Worm (Caenorhabditis elegans) whole organism, L1 larva: ENCODE results near the gene C52B9.10.

Source experiments
- C04F5.9 ChIP-seq: sonication (generic microtip); optimal IDR thresholded peaks from 2 replicates; lab custom pipeline; 2016; ENCODE audit warnings: missing genetic modification characterization, missing compliant biosample characterization
- C16A3.4 ChIP-seq: fragments of 150-350 bp; optimal IDR thresholded peaks from 2 replicates; lab custom pipeline; 2014; ENCODE audit warnings: missing biosample characterization, missing genetic modification characterization
- C34B4.2 ChIP-seq: sonication (generic microtip); optimal IDR thresholded peaks from 2 replicates; lab custom pipeline; 2017; ENCODE audit warnings: mild to moderate bottlenecking, missing genetic modification characterization, missing compliant biosample characterization
- alr-1 ChIP-seq: fragments of 200-800 bp; sonication (Bioruptor generic); optimal IDR thresholded peaks from 2 replicates; lab custom pipeline; 2018; ENCODE audit warnings: borderline replicate concordance, mild to moderate bottlenecking, missing genetic modification characterization, missing compliant biosample characterization
- aly-2 ChIP-seq: fragments of 150-350 bp; optimal IDR thresholded peaks from 2 replicates; lab custom pipeline; 2014; ENCODE audit warnings: missing biosample characterization, missing genetic modification characterization
- ama-1 ChIP-seq: fragments of 150-350 bp; optimal IDR thresholded peaks from 2 replicates; lab custom pipeline; 2014
- ceh-63 ChIP-seq: fragments of 200-800 bp; sonication (Bioruptor generic); optimal IDR thresholded peaks from 2 replicates; lab custom pipeline; 2018; ENCODE audit warnings: mild to moderate bottlenecking, missing genetic modification characterization, missing compliant biosample characterization
- ceh-82 ChIP-seq, 3 experiments: fragments of 150-350 bp in 1 of 3; sonication (generic microtip) in 2 of 3; optimal IDR thresholded peaks; 2 replicates each; lab custom pipeline; 2014 to 2017; ENCODE audit warnings: missing biosample characterization in 3 of 3, missing genetic modification characterization in 3 of 3
- ceh-90 ChIP-seq: sonication (generic microtip); optimal IDR thresholded peaks from 2 replicates; lab custom pipeline; 2016; ENCODE audit warnings: missing genetic modification characterization, missing compliant biosample characterization
- dsc-1 ChIP-seq: sonication (generic microtip); optimal IDR thresholded peaks from 2 replicates; lab custom pipeline; 2016; ENCODE audit warnings: mild to moderate bottlenecking, missing genetic modification characterization, missing compliant biosample characterization
- efl-3 ChIP-seq: fragments of 200-800 bp; sonication (Bioruptor generic); optimal IDR thresholded peaks from 2 replicates; lab custom pipeline; 2018; ENCODE audit warnings: mild to moderate bottlenecking, missing genetic modification characterization, missing compliant biosample characterization
- egl-13 ChIP-seq: sonication (generic microtip); optimal IDR thresholded peaks from 2 replicates; lab custom pipeline; 2016; ENCODE audit warnings: missing genotype, missing genetic modification reagents, missing genetic modification characterization, missing compliant biosample characterization
- egl-27 ChIP-seq, 2 experiments: fragments of 150-350 bp in 1 of 2; sonication (generic microtip); optimal IDR thresholded peaks; 3 replicates each; lab custom pipeline; 2017 to 2018; ENCODE audit warnings: missing biosample characterization in 2 of 2, missing genetic modification characterization in 2 of 2, missing genetic modification reagents in 2 of 2
- ets-5 ChIP-seq: fragments of 200-800 bp; sonication (Bioruptor generic); IDR thresholded peaks from 2 replicates; pipeline ENCODE4 v1.3.6; 2022; ENCODE audit warnings: missing genetic modification characterization, missing compliant biosample characterization
- fkh-10 ChIP-seq: sonication (generic microtip); optimal IDR thresholded peaks from 2 replicates; lab custom pipeline; 2017; ENCODE audit warnings: missing biosample characterization, missing genetic modification reagents, missing genetic modification characterization
- fkh-4 ChIP-seq: sonication (generic microtip); optimal IDR thresholded peaks from 2 replicates; lab custom pipeline; 2016; ENCODE audit warnings: missing compliant biosample characterization, missing genetic modification characterization, borderline replicate concordance
- fkh-8 ChIP-seq: sonication (generic microtip); optimal IDR thresholded peaks from 2 replicates; lab custom pipeline; 2016; ENCODE audit warnings: mild to moderate bottlenecking, missing genetic modification characterization, missing compliant biosample characterization
- hlh-17 ChIP-seq: fragments of 200-800 bp; sonication (Bioruptor generic); optimal IDR thresholded peaks from 2 replicates; lab custom pipeline; 2018; ENCODE audit warnings: missing genetic modification characterization, mild to moderate bottlenecking, missing compliant biosample characterization, moderate library complexity, borderline replicate concordance
- irx-1 ChIP-seq: sonication (generic microtip); optimal IDR thresholded peaks from 2 replicates; lab custom pipeline; 2016; ENCODE audit warnings: missing genetic modification characterization, missing compliant biosample characterization
- jun-1 ChIP-seq: fragments of 150-350 bp; optimal IDR thresholded peaks from 2 replicates; lab custom pipeline; 2014; ENCODE audit warnings: missing biosample characterization, missing genetic modification reagents, missing genetic modification characterization
- lin-13 ChIP-seq: fragments of 150-350 bp; optimal IDR thresholded peaks from 2 replicates; lab custom pipeline; 2014; ENCODE audit warnings: missing biosample characterization, missing genetic modification reagents, missing genetic modification characterization
- lin-14 ChIP-seq: fragments of 200-800 bp; sonication (Bioruptor generic); optimal IDR thresholded peaks from 2 replicates; lab custom pipeline; 2018; ENCODE audit warnings: mild to moderate bottlenecking, missing genetic modification characterization, moderate library complexity, missing compliant biosample characterization
- lin-15B ChIP-seq: fragments of 150-350 bp; sonication (generic microtip); optimal IDR thresholded peaks from 3 replicates; lab custom pipeline; 2014; ENCODE audit warnings: missing biosample characterization, missing genetic modification characterization
- lin-35 ChIP-seq, 2 experiments: fragments of 150-350 bp; optimal IDR thresholded peaks; 2 replicates each; lab custom pipeline; 2014; ENCODE audit warnings: missing biosample characterization in 2 of 2, missing genetic modification characterization in 2 of 2, missing genetic modification reagents in 2 of 2
- lsy-2 ChIP-seq, 2 experiments: fragments of 150-350 bp; optimal IDR thresholded peaks; 2 replicates each; lab custom pipeline; 2014; ENCODE audit warnings: missing biosample characterization in 2 of 2, missing genetic modification characterization in 2 of 2
- mef-2 ChIP-seq: fragments of 150-350 bp; optimal IDR thresholded peaks from 2 replicates; lab custom pipeline; 2014; ENCODE audit warnings: missing biosample characterization, missing genetic modification characterization
- mep-1 ChIP-seq: fragments of 150-350 bp; optimal IDR thresholded peaks from 2 replicates; lab custom pipeline; 2014; ENCODE audit warnings: missing biosample characterization, missing genetic modification characterization
- nhr-12 ChIP-seq: sonication (generic microtip); optimal IDR thresholded peaks from 2 replicates; lab custom pipeline; 2017; ENCODE audit warnings: missing biosample characterization, missing genetic modification characterization
- nhr-20 ChIP-seq: sonication (generic microtip); optimal IDR thresholded peaks from 2 replicates; lab custom pipeline; 2016; ENCODE audit warnings: mild to moderate bottlenecking, missing genetic modification characterization, missing compliant biosample characterization
- nhr-237 ChIP-seq: fragments of 150-350 bp; optimal IDR thresholded peaks from 2 replicates; lab custom pipeline; 2014; ENCODE audit warnings: missing biosample characterization, missing genetic modification characterization
- nhr-47 ChIP-seq: sonication (generic microtip); optimal IDR thresholded peaks from 2 replicates; lab custom pipeline; 2016; ENCODE audit warnings: mild to moderate bottlenecking, missing genetic modification characterization, moderate library complexity, missing compliant biosample characterization
- nhr-71 ChIP-seq: sonication (generic microtip); optimal IDR thresholded peaks from 2 replicates; lab custom pipeline; 2016; ENCODE audit warnings: mild to moderate bottlenecking, missing genetic modification characterization, moderate library complexity, missing compliant biosample characterization
- nhr-85 ChIP-seq: sonication (generic microtip); peaks from one replicate; lab custom pipeline; 2016; ENCODE audit warnings: missing genetic modification characterization, inconsistent platforms, missing compliant biosample characterization
- pag-3 ChIP-seq: sonication (generic microtip); optimal IDR thresholded peaks from 2 replicates; lab custom pipeline; 2017; ENCODE audit warnings: missing genetic modification characterization, mild to moderate bottlenecking, missing compliant biosample characterization, antibody characterized with exemption, borderline replicate concordance; ENCODE audit not compliant: insufficient read depth
- pqm-1 ChIP-seq: sonication (generic microtip); optimal IDR thresholded peaks from 3 replicates; lab custom pipeline; 2017; ENCODE audit warnings: missing biosample characterization, missing genetic modification characterization
- snpc-4 ChIP-seq: fragments of 150-350 bp; optimal IDR thresholded peaks from 2 replicates; lab custom pipeline; 2014; ENCODE audit warnings: missing biosample characterization, missing genetic modification characterization
- snu-23 ChIP-seq: sonication (generic microtip); optimal IDR thresholded peaks from 2 replicates; lab custom pipeline; 2016; ENCODE audit warnings: missing genetic modification characterization, missing compliant biosample characterization
- sox-4 ChIP-seq: sonication (generic microtip); optimal IDR thresholded peaks from 2 replicates; lab custom pipeline; 2016; ENCODE audit warnings: missing genetic modification characterization, missing compliant biosample characterization
- sptf-1 ChIP-seq: fragments of 150-350 bp; optimal IDR thresholded peaks from 2 replicates; lab custom pipeline; 2014; ENCODE audit warnings: missing biosample characterization, missing genetic modification characterization
- sup-37 ChIP-seq: fragments of 200-800 bp; sonication (Bioruptor generic); optimal IDR thresholded peaks from 2 replicates; lab custom pipeline; 2018; ENCODE audit warnings: mild to moderate bottlenecking, missing genetic modification characterization, missing compliant biosample characterization
- unc-98 ChIP-seq: fragments of 200-800 bp; sonication (Bioruptor generic); IDR thresholded peaks from 2 replicates; pipeline ENCODE4 v1.3.6; 2022; ENCODE audit warnings: missing genetic modification characterization, missing compliant biosample characterization
- vab-15 ChIP-seq: sonication (generic microtip); optimal IDR thresholded peaks from 2 replicates; lab custom pipeline; 2017; ENCODE audit warnings: missing genotype, mild to moderate bottlenecking, missing genetic modification characterization, missing compliant biosample characterization
- xbp-1 ChIP-seq: sonication (generic microtip); optimal IDR thresholded peaks from 2 replicates; lab custom pipeline; 2016; ENCODE audit warnings: missing genetic modification characterization, missing compliant biosample characterization

The C52B9.10 gene

ce11 chrX:4265283-4265907 lies 8.3 kb upstream of the C52B9.10 start, which contains the start of gene coel-1 (continued):
- TF ChIP-seq ceh-90: no peak
- TF ChIP-seq C16A3.4 (tag; lab: Kevin White, UChicago): peak; percentile 46
- no peak for TF ChIP-seq egl-27 (tag; optimal IDR thresholded peaks at IDR 0.05; lab: Kevin White, UChicago)
- no peak for TF ChIP-seq efl-3
- TF ChIP-seq fkh-10 (GFP tag; lab: Kevin White, UChicago): peak; percentile 62
- no peak for TF ChIP-seq pag-3
- no peak for TF ChIP-seq ets-5 (GFP tag; lab: Robert Waterston, UW)
- peak; percentile 13 for TF ChIP-seq mep-1
- no peak for TF ChIP-seq vab-15
- peak in 1 of 2 experiments; percentile 38 for TF ChIP-seq lsy-2 (tag; optimal IDR thresholded peaks at IDR 0.05; lab: Kevin White, UChicago)
- TF ChIP-seq hlh-17 (GFP tag; lab: Kevin White, UChicago): no peak
- peak; percentile 69 for TF ChIP-seq snu-23 (GFP tag; lab: Kevin White, UChicago)
- TF ChIP-seq lin-13 (GFP tag; lab: Kevin White, UChicago): no peak
- peak; percentile 37 for TF ChIP-seq xbp-1 (tag; lab: Kevin White, UChicago)
- no peak for TF ChIP-seq fkh-4 (tag; lab: Kevin White, UChicago)
- TF ChIP-seq irx-1 (tag; lab: Kevin White, UChicago): peak; percentile 14
- peak; percentile 41 for TF ChIP-seq dsc-1
- peak; percentile 33 for TF ChIP-seq jun-1
- no peak for TF ChIP-seq snpc-4
- TF ChIP-seq fkh-8 (tag; lab: Kevin White, UChicago): no peak
- TF ChIP-seq nhr-12 (tag; lab: Kevin White, UChicago): no peak
- no peak for TF ChIP-seq sptf-1 (tag; lab: Kevin White, UChicago)
- TF ChIP-seq mef-2 (tag; lab: Kevin White, UChicago): no peak
- TF ChIP-seq C34B4.2 (tag; lab: Kevin White, UChicago): no peak
- peak; percentile 70 for TF ChIP-seq nhr-71 (tag; lab: Kevin White, UChicago)
- no peak for TF ChIP-seq aly-2 (tag; lab: Kevin White, UChicago)
- no peak for TF ChIP-seq lin-15B (tag; lab: Kevin White, UChicago)
- peak; percentile 58 for TF ChIP-seq nhr-47 (tag; lab: Kevin White, UChicago)
- TF ChIP-seq egl-13 (tag; lab: Kevin White, UChicago): peak; percentile 56
- TF ChIP-seq sox-4 (tag; lab: Kevin White, UChicago): no peak
- TF ChIP-seq lin-14 (GFP tag; lab: Kevin White, UChicago): peak; percentile 82
- no peak for TF ChIP-seq ceh-63 (GFP tag; lab: Kevin White, UChicago)
- peak; percentile 60 for TF ChIP-seq nhr-20 (tag; lab: Kevin White, UChicago)
- peak; percentile 81 for TF ChIP-seq nhr-85
- no peak for TF ChIP-seq alr-1 (tag; lab: Kevin White, UChicago)
- no peak for TF ChIP-seq unc-98 (GFP tag; lab: Robert Waterston, UW)
- TF ChIP-seq nhr-237 (tag; lab: Kevin White, UChicago): no peak
- no peak for TF ChIP-seq ama-1 (lab: Kevin White, UChicago)
- TF ChIP-seq pqm-1 (tag; lab: Kevin White, UChicago): no peak
- no peak for TF ChIP-seq sup-37 (GFP tag; lab: Kevin White, UChicago)
- no peak for TF ChIP-seq C04F5.9 (tag; lab: Kevin White, UChicago)
- TF ChIP-seq lin-35 (GFP tag; optimal IDR thresholded peaks at IDR 0.05; lab: Kevin White, UChicago): peak; percentile 27 to 58
- peak in 2 of 3 experiments; percentile 41 to 61 for TF ChIP-seq ceh-82 (tag; optimal IDR thresholded peaks at IDR 0.05; lab: Kevin White, UChicago)
